Worm (Caenorhabditis elegans) whole organism, L2 larva: ENCODE results near the gene nspg-13.

Source experiments
- mdl-1 ChIP-seq, 2 experiments: fragments of 150-350 bp in 1 of 2; sonication (generic microtip) in 1 of 2; optimal IDR thresholded peaks; 2 replicates each; lab custom pipeline; 2017; ENCODE audit warnings: missing biosample characterization in 2 of 2, missing genetic modification characterization in 2 of 2
- unc-39 ChIP-seq: fragments of 150-350 bp; optimal IDR thresholded peaks from 2 replicates; lab custom pipeline; 2014; ENCODE audit warnings: missing biosample characterization, missing genetic modification characterization

DNA sequence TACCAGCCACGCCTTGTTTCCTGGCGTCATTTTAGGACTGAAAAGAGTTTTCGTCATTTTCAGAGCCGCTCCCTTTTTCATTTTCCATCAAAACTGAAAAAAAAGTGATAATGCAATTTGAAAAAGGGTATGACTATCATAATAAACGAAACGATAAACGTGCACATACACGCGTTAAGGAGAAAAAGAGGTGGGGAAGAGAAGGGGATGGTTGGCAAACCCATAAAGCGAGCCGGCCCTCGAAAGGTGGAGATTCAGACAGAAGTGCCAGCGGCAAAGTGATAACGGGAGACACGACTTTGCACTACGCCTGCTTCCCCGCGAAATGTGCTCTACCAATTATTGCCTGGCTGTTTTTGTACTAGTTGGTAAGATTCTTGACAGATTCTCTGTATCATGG, 2.2 kb upstream of the nspg-13 start, which contains the start of gene nspg-14:
- TF ChIP-seq mdl-1 (tag; optimal IDR thresholded peaks at IDR 0.05; lab: Kevin White, UChicago) (no peak), unc-39 (tag; lab: Kevin White, UChicago) (no peak)
